Fruit fly (Drosophila melanogaster): ENCODE data around the gene Meltrin.

Gene Meltrin

dm6 chr3R:14720130-14720529 is 23.0 kb upstream of the Meltrin start (continued):
- TF ChIP-seq CG34224 (GFP tag; IDR thresholded peaks at IDR 0.05; ENCODE audit: partially characterized antibody) (no peak), pnt (GFP tag; optimal IDR thresholded peaks at IDR 0.05) (no peak), salm (tag; optimal IDR thresholded peaks at IDR 0.05) (no peak), BtbVII (GFP tag; optimal IDR thresholded peaks at IDR 0.05) (no peak), dmrt99B (tag; optimal IDR thresholded peaks at IDR 0.05) (peak; percentile 23), Med (GFP tag) (peak; percentile 86), en (GFP tag; optimal IDR thresholded peaks at IDR 0.05) (no peak), Gsc (GFP tag; IDR thresholded peaks at IDR 0.05) (no peak), Dad (GFP tag; optimal IDR thresholded peaks at IDR 0.05) (no peak), klu (GFP tag; IDR thresholded peaks at IDR 0.05) (0 out of 2 replicates have a peak, but pooled peaks have one; percentile 12), CG2875 (GFP tag; optimal IDR thresholded peaks at IDR 0.05) (no peak), Dll (GFP tag; IDR thresholded peaks at IDR 0.05; ENCODE audit: partially characterized antibody) (no peak), Opbp (GFP tag; IDR thresholded peaks at IDR 0.05; ENCODE audit: partially characterized antibody) (no peak), CG8765 (GFP tag; IDR thresholded peaks at IDR 0.05) (no peak), esg (GFP tag; conservative IDR thresholded peaks at IDR 0.05) (no peak), wor (GFP tag; IDR thresholded peaks at IDR 0.05) (no peak), pho (GFP tag; optimal IDR thresholded peaks at IDR 0.05) (no peak), CG6791 (GFP tag; IDR thresholded peaks at IDR 0.05; ENCODE audit: partially characterized antibody) (no peak), prd (optimal IDR thresholded peaks at IDR 0.05) (no peak), prd (GFP tag; IDR thresholded peaks at IDR 0.05) (peak; percentile 30; the same call in 1 of the 3 replicates), Sox102F (GFP tag; optimal IDR thresholded peaks at IDR 0.05) (peak; percentile 49), Xbp1 (GFP tag; optimal IDR thresholded peaks at IDR 0.05) (peak; percentile 42), CG13296 (GFP tag; optimal IDR thresholded peaks at IDR 0.05) (no peak), CG8478 (optimal IDR thresholded peaks at IDR 0.05) (no peak), tna (GFP tag; IDR thresholded peaks at IDR 0.05; ENCODE audit: partially characterized antibody) (no peak), CG6854 (GFP tag; optimal IDR thresholded peaks at IDR 0.05) (no peak), mam (GFP tag; optimal IDR thresholded peaks at IDR 0.05) (no peak), Six4 (GFP tag; optimal IDR thresholded peaks at IDR 0.05) (no peak), Lim3 (GFP tag; IDR thresholded peaks at IDR 0.05) (no peak), Dek (tag; optimal IDR thresholded peaks at IDR 0.05) (no peak), Taf1 (GFP tag; IDR thresholded peaks at IDR 0.05) (no peak), CG7556 (GFP tag; optimal IDR thresholded peaks at IDR 0.05) (no peak), dan (GFP tag; IDR thresholded peaks at IDR 0.05) (no peak), Nf-YB (GFP tag; optimal IDR thresholded peaks at IDR 0.05) (no peak), CG12155 (GFP tag; optimal IDR thresholded peaks at IDR 0.05) (no peak), CG10147 (GFP tag; optimal IDR thresholded peaks at IDR 0.05) (no peak), CG11247 (GFP tag; IDR thresholded peaks at IDR 0.05) (no peak), HLHmδ (GFP tag; optimal IDR thresholded peaks at IDR 0.05) (no peak), Pdp1 (GFP tag; optimal IDR thresholded peaks at IDR 0.05) (peak in 1 of 2 experiments; percentile 23), slp2 (GFP tag; optimal IDR thresholded peaks at IDR 0.05) (no peak), yki (optimal IDR thresholded peaks at IDR 0.05) (no peak), ttk (GFP tag; IDR thresholded peaks at IDR 0.05) (no peak), pb (GFP tag; optimal IDR thresholded peaks at IDR 0.05) (no peak), CG10267 (tag; optimal IDR thresholded peaks at IDR 0.05) (no peak), ftz-f1 (GFP tag; optimal IDR thresholded peaks at IDR 0.05) (no peak), Oaz (GFP tag; IDR thresholded peaks at IDR 0.05) (no peak), CG6765 (GFP tag; optimal IDR thresholded peaks at IDR 0.05) (no peak), bigmax (GFP tag; optimal IDR thresholded peaks at IDR 0.05) (no peak), D (optimal IDR thresholded peaks at IDR 0.05) (no peak), D (GFP tag; optimal IDR thresholded peaks at IDR 0.05) (no peak), CG6272 (GFP tag; IDR thresholded peaks at IDR 0.05) (no peak), Sin3A (optimal IDR thresholded peaks at IDR 0.05) (no peak), schlank (tag; optimal IDR thresholded peaks at IDR 0.05) (no peak)

Data from whole organism, embryonic.